Fruit fly (Drosophila melanogaster): Measurements from ENCODE around the gene Csl4.

Gene Csl4

dm6 chr2L:11171615-11172356, 48.4 kb upstream of the Csl4 start, which contains the start of gene Vm32E (continued):
- no peak for TF ChIP-seq fd3F (GFP tag; optimal IDR thresholded peaks at IDR 0.05)
- no peak for TF ChIP-seq disco-r (GFP tag; optimal IDR thresholded peaks at IDR 0.05)
- no peak for TF ChIP-seq CG11560 (tag; IDR thresholded peaks at IDR 0.05)
- TF ChIP-seq pan (optimal IDR thresholded peaks at IDR 0.05) = no peak
- TF ChIP-seq pan (GFP tag; optimal IDR thresholded peaks at IDR 0.05 in 1 of 2, IDR thresholded peaks at IDR 0.05 in 1 of 2) = no peak
- TF ChIP-seq CG8765 (GFP tag; IDR thresholded peaks at IDR 0.05) = no peak
- no peak for TF ChIP-seq CG9797 (GFP tag; optimal IDR thresholded peaks at IDR 0.05)
- no peak for TF ChIP-seq Aef1 (GFP tag; IDR thresholded peaks at IDR 0.05)
- no peak for TF ChIP-seq Ptx1 (GFP tag; IDR thresholded peaks at IDR 0.05)
- TF ChIP-seq Xrp1 (GFP tag; IDR thresholded peaks at IDR 0.05) = no peak
- TF ChIP-seq Max (GFP tag; optimal IDR thresholded peaks at IDR 0.05) = no peak
- no peak for TF ChIP-seq Trl (optimal IDR thresholded peaks at IDR 0.05)
- no peak for TF ChIP-seq Trl (GFP tag; optimal IDR thresholded peaks at IDR 0.05)
- TF ChIP-seq CG3163 (GFP tag; optimal IDR thresholded peaks at IDR 0.05) = no peak
- TF ChIP-seq CG11247 (GFP tag; IDR thresholded peaks at IDR 0.05) = no peak
- TF ChIP-seq Tbp (GFP tag; optimal IDR thresholded peaks at IDR 0.05) = no peak
- no peak for TF ChIP-seq Rfx (GFP tag; IDR thresholded peaks at IDR 0.05)
- TF ChIP-seq CG4328 (GFP tag; optimal IDR thresholded peaks at IDR 0.05) = no peak
- TF ChIP-seq CG10959 (GFP tag; IDR thresholded peaks at IDR 0.05) = no peak
- TF ChIP-seq CG14014 (GFP tag; IDR thresholded peaks at IDR 0.05) = no peak
- no peak for TF ChIP-seq CG10267 (tag; optimal IDR thresholded peaks at IDR 0.05)
- TF ChIP-seq CG1233 (GFP tag; optimal IDR thresholded peaks at IDR 0.05) = no peak
- no peak for TF ChIP-seq CG17829 (tag; optimal IDR thresholded peaks at IDR 0.05)

dm6 chr2L:11170549-11170948, 47.2 kb upstream of the Csl4 start:
- TF ChIP-seq chinmo (GFP tag; IDR thresholded peaks at IDR 0.05; ENCODE audit: partially characterized antibody) (0 out of 4 replicates have a peak, but pooled peaks have one; percentile 51), cas (GFP tag; IDR thresholded peaks at IDR 0.05) (0 out of 2 replicates have a peak, but pooled peaks have one; percentile 16), dati (GFP tag; IDR thresholded peaks at IDR 0.05) (no peak), Med (GFP tag) (peak; percentile 60), kay (GFP tag; optimal IDR thresholded peaks at IDR 0.05) (no peak), CG11456 (GFP tag; IDR thresholded peaks at IDR 0.05) (0 out of 3 replicates have a peak, but pooled peaks have one; percentile 43), CG12769 (tag; optimal IDR thresholded peaks at IDR 0.05) (peak; percentile 82), sd (tag; optimal IDR thresholded peaks at IDR 0.05) (peak; percentile 2)

- TF ChIP-seq ewg (GFP tag; optimal IDR thresholded peaks at IDR 0.05) = no peak
- TF ChIP-seq CG17359 (tag; optimal IDR thresholded peaks at IDR 0.05) = no peak
- TF ChIP-seq tup (GFP tag; optimal IDR thresholded peaks at IDR 0.05) = no peak
- peak; percentile 3 for TF ChIP-seq CG7556 (GFP tag; optimal IDR thresholded peaks at IDR 0.05)
- TF ChIP-seq oc (tag; optimal IDR thresholded peaks at IDR 0.05) = no peak
- no peak for TF ChIP-seq pita (GFP tag; optimal IDR thresholded peaks at IDR 0.05)
- TF ChIP-seq CG2712 (tag; optimal IDR thresholded peaks at IDR 0.05) = no peak
- TF ChIP-seq Hmx (GFP tag; optimal IDR thresholded peaks at IDR 0.05) = no peak
- TF ChIP-seq Bteb2 (GFP tag; optimal IDR thresholded peaks at IDR 0.05) = no peak
- no peak for TF ChIP-seq CG6791 (GFP tag; IDR thresholded peaks at IDR 0.05; ENCODE audit: partially characterized antibody)
- TF ChIP-seq CG11504 (tag; optimal IDR thresholded peaks at IDR 0.05) = no peak
- no peak for TF ChIP-seq zfh2 (GFP tag; optimal IDR thresholded peaks at IDR 0.05)
- no peak for TF ChIP-seq ato (GFP tag; IDR thresholded peaks at IDR 0.05; ENCODE audit: partially characterized antibody)
- no peak for TF ChIP-seq CG9797 (GFP tag; optimal IDR thresholded peaks at IDR 0.05)
- TF ChIP-seq ab (GFP tag; optimal IDR thresholded peaks at IDR 0.05) = no peak
- no peak for TF ChIP-seq dm (GFP tag; optimal IDR thresholded peaks at IDR 0.05)
- no peak for TF ChIP-seq pho (GFP tag; optimal IDR thresholded peaks at IDR 0.05)
- TF ChIP-seq CG33213 (GFP tag; optimal IDR thresholded peaks at IDR 0.05) = no peak
- TF ChIP-seq CG3281 (GFP tag; optimal IDR thresholded peaks at IDR 0.05) = no peak
- no peak for TF ChIP-seq CG6654 (GFP tag; optimal IDR thresholded peaks at IDR 0.05)
- no peak for TF ChIP-seq Dip2 (GFP tag; IDR thresholded peaks at IDR 0.05)
Observed at dm6 chr2L:11169904-11170303, 46.5 kb upstream of the Csl4 start.

All from whole organism, embryonic.